Fruit fly (Drosophila melanogaster) whole organism, embryonic: Measurements from ENCODE around the gene Naam.
A peak's percentile ranks its signal among the peaks of the same experiment; 100 is the strongest.

Experiments used
- Bdp1 ChIP-seq: fragments of 200-800 bp; sonication (Bioruptor generic); optimal IDR thresholded peaks from 3 replicates; lab custom pipeline; 2016; ENCODE audit warnings: missing biosample characterization, missing genetic modification characterization
- CG11723 ChIP-seq: fragments of 200-800 bp; sonication (Bioruptor generic); optimal IDR thresholded peaks from 2 replicates; lab custom pipeline; 2017; ENCODE audit warnings: missing biosample characterization, mild to moderate bottlenecking, missing genetic modification characterization
- CG13287 ChIP-seq: fragments of 200-800 bp; sonication (Bioruptor generic); IDR thresholded peaks from 2 replicates; pipeline ENCODE4 v1.3.6; 2022; ENCODE audit warnings: missing biosample characterization, missing genetic modification characterization; ENCODE audit not compliant: partially characterized antibody
- CG15269 ChIP-seq: fragments of 200-800 bp; sonication (Bioruptor generic); optimal IDR thresholded peaks from 2 replicates; lab custom pipeline; 2018; ENCODE audit warnings: missing biosample characterization, mild to moderate bottlenecking, missing genetic modification characterization, moderate library complexity
- CG15601 ChIP-seq: fragments of 200-800 bp; sonication (Bioruptor generic); optimal IDR thresholded peaks from 3 replicates; lab custom pipeline; 2019; ENCODE audit warnings: missing biosample characterization, mild to moderate bottlenecking, missing genetic modification characterization, moderate library complexity
- CG16863 ChIP-seq: fragments of 200-800 bp; sonication (Bioruptor generic); optimal IDR thresholded peaks from 3 replicates; lab custom pipeline; 2016; ENCODE audit warnings: missing biosample characterization, missing genetic modification characterization
- CG2875 ChIP-seq: fragments of 200-800 bp; sonication (Bioruptor generic); optimal IDR thresholded peaks from 2 replicates; lab custom pipeline; 2017; ENCODE audit warnings: missing biosample characterization, mild to moderate bottlenecking, missing genetic modification characterization, missing genetic modification reagents
- CG30020 ChIP-seq: fragments of 200-800 bp; optimal IDR thresholded peaks from 2 replicates; lab custom pipeline; 2019; ENCODE audit warnings: missing biosample characterization, mild to moderate bottlenecking, missing genetic modification characterization, moderate library complexity
- CG32772 ChIP-seq: fragments of 200-800 bp; sonication (Bioruptor generic); IDR thresholded peaks from 2 replicates; pipeline ENCODE4 v1.3.6; 2022; ENCODE audit warnings: missing biosample characterization, missing genetic modification characterization
- CG3281 ChIP-seq: fragments of 200-800 bp; sonication (Bioruptor generic); optimal IDR thresholded peaks from 3 replicates; lab custom pipeline; 2017; ENCODE audit warnings: missing biosample characterization, mild to moderate bottlenecking, missing genetic modification characterization
- CG33557 ChIP-seq: fragments of 200-800 bp; sonication (Bioruptor generic); optimal IDR thresholded peaks from 2 replicates; lab custom pipeline; 2019; ENCODE audit warnings: missing biosample characterization, mild to moderate bottlenecking, missing genetic modification characterization, moderate library complexity
- CG3847 ChIP-seq: fragments of 200-800 bp; sonication (Bioruptor generic); IDR thresholded peaks from 2 replicates; pipeline ENCODE4 v1.3.6; 2022; ENCODE audit warnings: missing biosample characterization, missing genetic modification characterization
- CG4820 ChIP-seq: fragments of 200-800 bp; sonication (Bioruptor generic); optimal IDR thresholded peaks from 3 replicates; lab custom pipeline; 2016; ENCODE audit warnings: missing biosample characterization, missing genetic modification characterization
- CG5180 ChIP-seq: fragments of 200-800 bp; sonication (Bioruptor generic); optimal IDR thresholded peaks from 3 replicates; lab custom pipeline; 2017; ENCODE audit warnings: missing biosample characterization, missing genetic modification characterization, mild to moderate bottlenecking, moderate library complexity, missing genetic modification reagents
- CG6654 ChIP-seq: fragments of 200-800 bp; sonication (Bioruptor generic); optimal IDR thresholded peaks from 2 replicates; lab custom pipeline; 2017; ENCODE audit warnings: missing biosample characterization, mild to moderate bottlenecking, missing genetic modification characterization
- CG7357 ChIP-seq: fragments of 200-800 bp; sonication (Bioruptor generic); IDR thresholded peaks from 3 replicates; pipeline ENCODE4 v1.3.6; 2022; ENCODE audit warnings: missing biosample characterization, missing genetic modification characterization
- CG7928 ChIP-seq: fragments of 200-800 bp; sonication (Bioruptor generic); optimal IDR thresholded peaks from 2 replicates; lab custom pipeline; 2017; ENCODE audit warnings: missing biosample characterization, mild to moderate bottlenecking, missing genetic modification characterization
- CrebB ChIP-seq: fragments of 200-800 bp; sonication (Bioruptor generic); optimal IDR thresholded peaks from 3 replicates; lab custom pipeline; 2018; ENCODE audit warnings: missing biosample characterization, mild to moderate bottlenecking, missing genetic modification characterization
- Dek ChIP-seq: fragments of 200-800 bp; sonication (Bioruptor generic); optimal IDR thresholded peaks from 3 replicates; lab custom pipeline; 2019; ENCODE audit warnings: missing biosample characterization, mild to moderate bottlenecking, missing genetic modification characterization, moderate library complexity
- Eip74EF ChIP-seq, 2 experiments: fragments of 200-800 bp in 1 of 2; fragments of >200 bp in 1 of 2; sonication (Bioruptor generic) in 1 of 2; optimal IDR thresholded peaks; 2 replicates each; lab custom pipeline; 2017 to 2019; ENCODE audit warnings: missing biosample characterization in 2 of 2, missing genetic modification characterization in 2 of 2, mild to moderate bottlenecking in 1 of 2, moderate library complexity in 1 of 2
- Elba2 ChIP-seq: fragments of 200-800 bp; sonication (Bioruptor generic); optimal IDR thresholded peaks from 3 replicates; lab custom pipeline; 2016; ENCODE audit warnings: missing biosample characterization, missing genetic modification characterization
- Fer2 ChIP-seq: fragments of 200-800 bp; sonication (Bioruptor generic); optimal IDR thresholded peaks from 2 replicates; lab custom pipeline; 2018; ENCODE audit warnings: missing biosample characterization, mild to moderate bottlenecking, missing genetic modification characterization, moderate library complexity
- Gug ChIP-seq: fragments of 200-800 bp; sonication (Bioruptor generic); IDR thresholded peaks from 4 replicates; pipeline ENCODE4 v1.3.6; 2022; ENCODE audit warnings: missing biosample characterization, missing genetic modification characterization
- MTF-1 ChIP-seq: fragments of 200-800 bp; sonication (Bioruptor generic); optimal IDR thresholded peaks from 2 replicates; lab custom pipeline; 2018; ENCODE audit warnings: missing biosample characterization, mild to moderate bottlenecking, missing genetic modification characterization, borderline replicate concordance
- Mad ChIP-seq: fragments of 200-800 bp; sonication (Bioruptor generic); optimal IDR thresholded peaks from 2 replicates; lab custom pipeline; 2016; ENCODE audit warnings: missing biosample characterization, missing genetic modification characterization
- Mes4 ChIP-seq: fragments of 200-800 bp; sonication (Bioruptor generic); optimal IDR thresholded peaks from 2 replicates; lab custom pipeline; 2016; ENCODE audit warnings: missing biosample characterization, missing genetic modification characterization
- NC2β ChIP-seq: fragments of 200-800 bp; sonication (Bioruptor generic); optimal IDR thresholded peaks from 2 replicates; lab custom pipeline; 2016; ENCODE audit warnings: missing biosample characterization, missing genetic modification characterization
- NK7.1 ChIP-seq: fragments of 200-800 bp; sonication (Bioruptor generic); optimal IDR thresholded peaks from 3 replicates; lab custom pipeline; 2016; ENCODE audit warnings: missing biosample characterization, missing genetic modification characterization
- Nf-YB ChIP-seq: fragments of 200-800 bp; sonication (Bioruptor generic); optimal IDR thresholded peaks from 3 replicates; lab custom pipeline; 2019; ENCODE audit warnings: missing biosample characterization, mild to moderate bottlenecking, missing genetic modification characterization, moderate library complexity
- amos ChIP-seq: fragments of 200-800 bp; sonication (Bioruptor generic); IDR thresholded peaks from 2 replicates; pipeline ENCODE4 v1.3.6; 2022; ENCODE audit warnings: missing biosample characterization, missing genetic modification characterization; ENCODE audit not compliant: partially characterized antibody
- btn ChIP-seq: fragments of 200-800 bp; sonication (Bioruptor generic); optimal IDR thresholded peaks from 2 replicates; lab custom pipeline; 2016; ENCODE audit warnings: missing biosample characterization, missing genetic modification characterization
- ci ChIP-seq: fragments of 200-800 bp; sonication (Bioruptor generic); IDR thresholded peaks from 3 replicates; pipeline ENCODE4 v1.3.6; 2022; ENCODE audit warnings: missing biosample characterization, missing genetic modification characterization
- crc ChIP-seq: fragments of 200-800 bp; sonication (Bioruptor generic); optimal IDR thresholded peaks from 2 replicates; lab custom pipeline; 2016; ENCODE audit warnings: missing biosample characterization, missing genetic modification characterization
- fd64A ChIP-seq: fragments of 200-800 bp; sonication (Bioruptor generic); optimal IDR thresholded peaks from 3 replicates; lab custom pipeline; 2018; ENCODE audit warnings: missing biosample characterization, mild to moderate bottlenecking, missing genetic modification characterization
- fru ChIP-seq: fragments of >200 bp; optimal IDR thresholded peaks from 2 replicates; lab custom pipeline; 2017
- jing ChIP-seq: fragments of 200-800 bp; sonication (Bioruptor generic); optimal IDR thresholded peaks from 2 replicates; lab custom pipeline; 2018; ENCODE audit warnings: missing biosample characterization, mild to moderate bottlenecking, missing genetic modification characterization
- lbe ChIP-seq: fragments of 200-800 bp; sonication (Bioruptor generic); optimal IDR thresholded peaks from 2 replicates; lab custom pipeline; 2016; ENCODE audit warnings: missing biosample characterization, mild to moderate bottlenecking, missing genetic modification characterization
- lmd ChIP-seq: fragments of 200-800 bp; sonication (Bioruptor generic); IDR thresholded peaks from 2 replicates; pipeline ENCODE4 v1.3.6; 2022; ENCODE audit warnings: missing biosample characterization, missing genetic modification characterization
- maf-S ChIP-seq: fragments of 200-800 bp; sonication (Bioruptor generic); optimal IDR thresholded peaks from 2 replicates; lab custom pipeline; 2016; ENCODE audit warnings: missing biosample characterization, missing genetic modification characterization
- pnt ChIP-seq: fragments of 200-800 bp; sonication (Bioruptor generic); optimal IDR thresholded peaks from 3 replicates; lab custom pipeline; 2016; ENCODE audit warnings: missing biosample characterization, missing genetic modification characterization
- repo ChIP-seq: fragments of 200-800 bp; sonication (Bioruptor generic); optimal IDR thresholded peaks from 2 replicates; lab custom pipeline; 2016; ENCODE audit warnings: missing biosample characterization, missing genetic modification characterization
- ro ChIP-seq: fragments of 200-800 bp; sonication (Bioruptor generic); IDR thresholded peaks from 2 replicates; pipeline ENCODE4 v1.3.6; 2022; ENCODE audit warnings: missing biosample characterization, missing genetic modification characterization
- row ChIP-seq: fragments of 200-800 bp; sonication (Bioruptor generic); IDR thresholded peaks from 3 replicates; pipeline ENCODE4 v1.3.6; 2022; ENCODE audit warnings: missing biosample characterization, missing genetic modification characterization
- sc ChIP-seq, 3 experiments: fragments of >200 bp in 2 of 3; fragments of 200-800 bp in 1 of 3; sonication (Bioruptor generic) in 1 of 3; optimal IDR thresholded peaks; 2 replicates in 2 of 3; 3 replicates in 1 of 3; lab custom pipeline; 2017; ENCODE audit warnings: mild to moderate bottlenecking in 1 of 3, missing biosample characterization in 1 of 3, missing genetic modification characterization in 1 of 3, missing genetic modification reagents in 1 of 3
- sisA ChIP-seq: fragments of 200-800 bp; sonication (Bioruptor generic); IDR thresholded peaks from 2 replicates; pipeline ENCODE4 v1.3.6; 2022; ENCODE audit warnings: missing biosample characterization, missing genetic modification characterization
- ssp ChIP-seq: fragments of 200-800 bp; sonication (Bioruptor generic); IDR thresholded peaks from 2 replicates; pipeline ENCODE4 v1.3.6; 2022; ENCODE audit warnings: missing biosample characterization, missing genetic modification characterization
- trem ChIP-seq: fragments of 200-800 bp; optimal IDR thresholded peaks from 3 replicates; lab custom pipeline; 2019; ENCODE audit warnings: missing biosample characterization, mild to moderate bottlenecking, missing genetic modification characterization, moderate library complexity
- twi ChIP-seq: fragments of 200-800 bp; optimal IDR thresholded peaks from 2 replicates; lab custom pipeline; 2019; ENCODE audit warnings: missing biosample characterization, mild to moderate bottlenecking, missing genetic modification characterization, moderate library complexity
- tx ChIP-seq: fragments of 200-800 bp; sonication (Bioruptor generic); optimal IDR thresholded peaks from 2 replicates; lab custom pipeline; 2016; ENCODE audit warnings: missing biosample characterization, missing genetic modification characterization

The Naam gene

DNA sequence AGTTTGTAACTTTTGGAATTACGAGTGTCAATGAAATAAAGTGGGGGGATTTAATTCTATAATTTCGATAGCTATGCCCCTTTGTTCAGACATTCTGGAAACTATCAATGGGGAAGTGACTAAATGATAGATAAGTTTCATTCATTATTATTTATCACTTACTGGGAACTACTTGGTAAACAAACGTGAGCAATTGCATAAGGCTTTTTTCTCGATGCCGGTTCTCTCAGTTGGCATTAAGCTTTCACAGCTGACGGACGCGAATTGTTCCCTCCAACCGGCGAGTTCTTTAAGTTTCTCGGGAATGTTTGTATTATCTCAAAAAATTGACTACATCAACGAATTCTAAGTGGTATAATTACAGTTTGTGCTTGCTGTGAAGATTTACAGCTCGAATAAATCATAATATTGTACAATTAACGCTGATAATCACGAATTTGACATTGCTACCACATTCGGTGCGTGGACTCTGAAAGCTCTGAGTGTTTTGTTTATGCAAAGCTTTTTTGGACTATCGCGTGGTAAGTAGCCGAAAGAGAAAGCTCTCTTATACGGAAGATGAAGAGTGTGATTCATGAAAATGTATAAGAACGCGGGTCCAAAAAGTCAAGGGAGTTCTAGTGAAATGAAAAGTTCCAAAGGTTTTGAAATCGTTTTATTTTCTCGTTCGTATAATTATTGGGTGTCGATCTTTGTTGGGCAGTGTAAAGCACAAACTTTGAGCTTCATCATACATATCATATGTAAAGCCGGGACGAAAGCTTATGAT, at the start of gene Naam (continued):
- TF ChIP-seq ssp (no peak), crc (GFP tag; lab: Kevin White, UChicago) (peak; percentile 69), jing (GFP tag; lab: Kevin White, UChicago) (no peak), fru (no peak), CG33557 (GFP tag; lab: Kevin White, UChicago) (no peak), fd64A (GFP tag; lab: Kevin White, UChicago) (no peak), CG6654 (GFP tag; lab: Kevin White, UChicago) (peak; percentile 41), sisA (GFP tag; lab: Robert Waterston, UW) (peak; percentile 58), CG16863 (GFP tag; lab: Kevin White, UChicago) (peak; percentile 74), Dek (tag; lab: Kevin White, UChicago) (peak; percentile 70), Fer2 (tag; lab: Kevin White, UChicago) (peak; percentile 69), btn (no peak), NC2β (GFP tag; lab: Kevin White, UChicago) (peak; percentile 42), MTF-1 (GFP tag; lab: Kevin White, UChicago) (peak; percentile 40), CG2875 (GFP tag; lab: Kevin White, UChicago) (peak; percentile 55), ci (peak; percentile 95), twi (tag; lab: Kevin White, UChicago) (no peak), tx (GFP tag; lab: Kevin White, UChicago) (peak; percentile 59), CG15269 (tag; lab: Kevin White, UChicago) (peak; percentile 76), Mes4 (peak; percentile 61), Elba2 (GFP tag; lab: Kevin White, UChicago) (no peak), lmd (GFP tag; lab: Robert Waterston, UW) (peak; percentile 79), CG5180 (GFP tag; lab: Kevin White, UChicago) (peak; percentile 45), CG15601 (tag; lab: Kevin White, UChicago) (no peak), CrebB (peak; percentile 31), CG11723 (peak; percentile 50), sc (optimal IDR thresholded peaks at IDR 0.05; lab: Kevin White, UChicago) (no peak), sc (GFP tag; optimal IDR thresholded peaks at IDR 0.05; lab: Kevin White, UChicago) (no peak), CG30020 (tag; lab: Kevin White, UChicago) (no peak), pnt (GFP tag; lab: Kevin White, UChicago) (peak; percentile 47), CG3847 (GFP tag; lab: Robert Waterston, UW) (peak; percentile 67), maf-S (GFP tag; lab: Kevin White, UChicago) (peak; percentile 62), Bdp1 (GFP tag; lab: Kevin White, UChicago) (no peak), trem (tag; lab: Kevin White, UChicago) (peak; percentile 35), lbe (GFP tag; lab: Kevin White, UChicago) (peak; percentile 35), CG32772 (no peak), repo (GFP tag; lab: Kevin White, UChicago) (peak; percentile 60), Eip74EF (GFP tag; optimal IDR thresholded peaks at IDR 0.05; lab: Kevin White, UChicago) (peak in 1 of 2 experiments; percentile 55), CG13287 (GFP tag; lab: Robert Waterston, UW) (peak; percentile 25; the same call in 1 of the 2 replicates), row (GFP tag; lab: Robert Waterston, UW) (peak; percentile 80), amos (GFP tag; lab: Robert Waterston, UW) (no peak), CG7357 (GFP tag; lab: Robert Waterston, UW) (0 out of 3 replicates have a peak, but pooled peaks have one; percentile 41), CG4820 (peak; percentile 55), NK7.1 (GFP tag; lab: Kevin White, UChicago) (peak; percentile 77), CG3281 (GFP tag; lab: Kevin White, UChicago) (peak; percentile 83), Mad (GFP tag; lab: Kevin White, UChicago) (peak; percentile 51), CG7928 (GFP tag; lab: Kevin White, UChicago) (peak; percentile 60), Gug (GFP tag; lab: Robert Waterston, UW) (peak; percentile 52; the same call in 2 of the 4 replicates), ro (GFP tag; lab: Robert Waterston, UW) (no peak), Nf-YB (GFP tag; lab: Kevin White, UChicago) (peak; percentile 51)
